Fruit fly (Drosophila melanogaster) whole organism, embryonic: ENCODE data around the gene trr.
A peak's percentile ranks its signal among the peaks of the same experiment; 100 is the strongest.

ENCODE experiments used
- Bgb ChIP-seq: fragments of 200-800 bp; sonication (Bioruptor generic); IDR thresholded peaks from 2 replicates; pipeline ENCODE4 v1.3.6; 2022; ENCODE audit warnings: missing biosample characterization, missing genetic modification characterization; ENCODE audit not compliant: partially characterized antibody
- C15 ChIP-seq: fragments of 200-800 bp; sonication (Bioruptor generic); IDR thresholded peaks from 3 replicates; pipeline ENCODE4 v1.3.6; 2022; ENCODE audit warnings: missing biosample characterization, missing genetic modification characterization
- CG11093 ChIP-seq: fragments of 200-800 bp; sonication (Bioruptor generic); IDR thresholded peaks from 3 replicates; pipeline ENCODE4 v1.3.6; 2022; ENCODE audit warnings: missing biosample characterization, missing genetic modification characterization
- CG12155 ChIP-seq: fragments of 200-800 bp; sonication (Bioruptor generic); optimal IDR thresholded peaks from 3 replicates; lab custom pipeline; 2016; ENCODE audit warnings: missing biosample characterization, missing genetic modification characterization
- CG1233 ChIP-seq: fragments of 200-800 bp; sonication (Bioruptor generic); optimal IDR thresholded peaks from 4 replicates; lab custom pipeline; 2018; ENCODE audit warnings: missing biosample characterization, mild to moderate bottlenecking, missing genetic modification characterization
- CG14710 ChIP-seq: fragments of 200-800 bp; sonication (Bioruptor generic); optimal IDR thresholded peaks from 3 replicates; lab custom pipeline; 2019; ENCODE audit warnings: missing biosample characterization, mild to moderate bottlenecking, missing genetic modification characterization, moderate library complexity
- CG1529 ChIP-seq: fragments of 200-800 bp; sonication (Bioruptor generic); optimal IDR thresholded peaks from 3 replicates; lab custom pipeline; 2018; ENCODE audit warnings: missing biosample characterization, missing genetic modification characterization
- CG1647 ChIP-seq: fragments of 200-800 bp; sonication (Bioruptor generic); optimal IDR thresholded peaks from 3 replicates; lab custom pipeline; 2016; ENCODE audit warnings: missing biosample characterization, missing genetic modification characterization
- CG2116 ChIP-seq: fragments of 200-800 bp; sonication (Bioruptor generic); optimal IDR thresholded peaks from 3 replicates; lab custom pipeline; 2018; ENCODE audit warnings: missing biosample characterization, mild to moderate bottlenecking, missing genetic modification characterization
- CG2678 ChIP-seq: fragments of 200-800 bp; sonication (Bioruptor generic); optimal IDR thresholded peaks from 3 replicates; lab custom pipeline; 2019; ENCODE audit warnings: missing biosample characterization, mild to moderate bottlenecking, missing genetic modification characterization, moderate library complexity
- CG3281 ChIP-seq: fragments of 200-800 bp; sonication (Bioruptor generic); optimal IDR thresholded peaks from 3 replicates; lab custom pipeline; 2017; ENCODE audit warnings: missing biosample characterization, mild to moderate bottlenecking, missing genetic modification characterization
- CG34224 ChIP-seq: fragments of 200-800 bp; sonication (Bioruptor generic); IDR thresholded peaks from 3 replicates; pipeline ENCODE4 v1.3.6; 2022; ENCODE audit warnings: missing biosample characterization, missing genetic modification characterization; ENCODE audit not compliant: partially characterized antibody
- CG3838 ChIP-seq: fragments of 200-800 bp; sonication (Bioruptor generic); optimal IDR thresholded peaks from 3 replicates; lab custom pipeline; 2016; ENCODE audit warnings: missing biosample characterization, missing genetic modification characterization
- CG6254 ChIP-seq: fragments of 200-800 bp; sonication (Bioruptor generic); optimal IDR thresholded peaks from 3 replicates; lab custom pipeline; 2017; ENCODE audit warnings: mild to moderate bottlenecking, missing biosample characterization, missing genetic modification reagents, missing genetic modification characterization
- CG8281 ChIP-seq: fragments of 200-800 bp; sonication (Bioruptor generic); optimal IDR thresholded peaks from 2 replicates; lab custom pipeline; 2018; ENCODE audit warnings: missing biosample characterization, mild to moderate bottlenecking, missing genetic modification characterization, moderate library complexity
- CG8944 ChIP-seq: fragments of 200-800 bp; sonication (Bioruptor generic); optimal IDR thresholded peaks from 3 replicates; lab custom pipeline; 2016; ENCODE audit warnings: missing biosample characterization, missing genetic modification characterization
- CG9609 ChIP-seq: fragments of 200-800 bp; sonication (Bioruptor generic); optimal IDR thresholded peaks from 3 replicates; lab custom pipeline; 2016; ENCODE audit warnings: missing biosample characterization, missing genetic modification characterization
- CG9817 ChIP-seq: fragments of 200-800 bp; sonication (Bioruptor generic); optimal IDR thresholded peaks from 2 replicates; lab custom pipeline; 2018; ENCODE audit warnings: missing biosample characterization, mild to moderate bottlenecking, missing genetic modification characterization, moderate library complexity
- Dll ChIP-seq: fragments of 200-800 bp; sonication (Bioruptor generic); IDR thresholded peaks from 4 replicates; pipeline ENCODE4 v1.3.6; 2022; ENCODE audit warnings: missing biosample characterization, missing genetic modification characterization; ENCODE audit not compliant: partially characterized antibody
- Doc2 ChIP-seq: fragments of 200-800 bp; sonication (Bioruptor generic); IDR thresholded peaks from 2 replicates; pipeline ENCODE4 v1.3.6; 2022; ENCODE audit warnings: missing biosample characterization, missing genetic modification characterization
- GATAe ChIP-seq: fragments of 200-800 bp; sonication (Bioruptor generic); conservative IDR thresholded peaks from 2 replicates; pipeline ENCODE4 v1.3.6; 2022; ENCODE audit warnings: missing biosample characterization, missing genetic modification characterization
- Hand ChIP-seq: fragments of 200-800 bp; sonication (Bioruptor generic); optimal IDR thresholded peaks from 2 replicates; lab custom pipeline; 2017; ENCODE audit warnings: mild to moderate bottlenecking, missing biosample characterization, missing genetic modification reagents, missing genetic modification characterization
- Med ChIP-seq: fragments of 200-800 bp; sonication (Bioruptor generic); peaks from one replicate; lab custom pipeline; 2016; ENCODE audit warnings: missing biosample characterization, missing genetic modification characterization, mild to moderate bottlenecking, inconsistent platforms, moderate library complexity
- NFAT ChIP-seq: fragments of 200-800 bp; sonication (Bioruptor generic); IDR thresholded peaks from 2 replicates; pipeline ENCODE4 v1.3.6; 2022; ENCODE audit warnings: missing biosample characterization, missing genetic modification characterization
- Oli ChIP-seq: fragments of 200-800 bp; sonication (Bioruptor generic); optimal IDR thresholded peaks from 2 replicates; lab custom pipeline; 2018; ENCODE audit warnings: missing biosample characterization, mild to moderate bottlenecking, missing genetic modification characterization, moderate library complexity
- Opbp ChIP-seq: fragments of 200-800 bp; sonication (Bioruptor generic); IDR thresholded peaks from 3 replicates; pipeline ENCODE4 v1.3.6; 2022; ENCODE audit warnings: missing biosample characterization, missing genetic modification characterization; ENCODE audit not compliant: partially characterized antibody
- Sox100B ChIP-seq: fragments of 200-800 bp; sonication (Bioruptor generic); optimal IDR thresholded peaks from 3 replicates; lab custom pipeline; 2018; ENCODE audit warnings: missing biosample characterization, mild to moderate bottlenecking, missing genetic modification characterization
- bab2 ChIP-seq: fragments of 200-800 bp; sonication (Bioruptor generic); optimal IDR thresholded peaks from 2 replicates; lab custom pipeline; 2016; ENCODE audit warnings: missing biosample characterization, missing genetic modification characterization
- cad ChIP-seq: fragments of >200 bp; optimal IDR thresholded peaks from 2 replicates; lab custom pipeline; 2017; ENCODE audit warnings: missing biosample characterization, missing genetic modification characterization
- cg ChIP-seq: fragments of 200-800 bp; sonication (Bioruptor generic); optimal IDR thresholded peaks from 3 replicates; lab custom pipeline; 2019; ENCODE audit warnings: missing biosample characterization, mild to moderate bottlenecking, missing genetic modification characterization, moderate library complexity
- corto ChIP-seq: fragments of 200-800 bp; sonication (Bioruptor generic); optimal IDR thresholded peaks from 2 replicates; lab custom pipeline; 2016; ENCODE audit warnings: missing biosample characterization, mild to moderate bottlenecking, missing genetic modification characterization, moderate library complexity
- dati ChIP-seq: fragments of 200-800 bp; sonication (Bioruptor generic); IDR thresholded peaks from 2 replicates; pipeline ENCODE4 v1.3.6; 2022; ENCODE audit warnings: missing biosample characterization, missing genetic modification characterization
- dm ChIP-seq: fragments of 200-800 bp; sonication (Bioruptor generic); optimal IDR thresholded peaks from 3 replicates; lab custom pipeline; 2016; ENCODE audit warnings: missing biosample characterization, missing genetic modification characterization
- dysf ChIP-seq: fragments of 200-800 bp; sonication (Bioruptor generic); IDR thresholded peaks from 3 replicates; pipeline ENCODE4 v1.3.6; 2022; ENCODE audit warnings: missing biosample characterization, missing genetic modification characterization
- emc ChIP-seq: fragments of 200-800 bp; sonication (Bioruptor generic); optimal IDR thresholded peaks from 2 replicates; lab custom pipeline; 2016; ENCODE audit warnings: missing biosample characterization, missing genetic modification characterization
- eyg ChIP-seq: fragments of 200-800 bp; sonication (Bioruptor generic); optimal IDR thresholded peaks from 3 replicates; lab custom pipeline; 2016; ENCODE audit warnings: missing biosample characterization, missing genetic modification characterization
- fd64A ChIP-seq: fragments of 200-800 bp; sonication (Bioruptor generic); optimal IDR thresholded peaks from 3 replicates; lab custom pipeline; 2018; ENCODE audit warnings: missing biosample characterization, mild to moderate bottlenecking, missing genetic modification characterization
- fu2 ChIP-seq: fragments of 200-800 bp; sonication (Bioruptor generic); optimal IDR thresholded peaks from 2 replicates; lab custom pipeline; 2016; ENCODE audit warnings: missing biosample characterization, missing genetic modification characterization
- h ChIP-seq: fragments of >200 bp; optimal IDR thresholded peaks from 2 replicates; lab custom pipeline; 2017
- knrl ChIP-seq: fragments of 200-800 bp; sonication (Bioruptor generic); IDR thresholded peaks from 3 replicates; pipeline ENCODE4 v1.3.6; 2022; ENCODE audit warnings: missing biosample characterization, missing genetic modification characterization; ENCODE audit not compliant: partially characterized antibody
- lbe ChIP-seq: fragments of 200-800 bp; sonication (Bioruptor generic); optimal IDR thresholded peaks from 2 replicates; lab custom pipeline; 2016; ENCODE audit warnings: missing biosample characterization, mild to moderate bottlenecking, missing genetic modification characterization
- mld ChIP-seq: fragments of 200-800 bp; sonication (Bioruptor generic); IDR thresholded peaks from 3 replicates; pipeline ENCODE4 v1.3.6; 2022; ENCODE audit warnings: missing biosample characterization, missing genetic modification characterization; ENCODE audit not compliant: partially characterized antibody
- pfk ChIP-seq: fragments of 200-800 bp; sonication (Bioruptor generic); optimal IDR thresholded peaks from 2 replicates; lab custom pipeline; 2018; ENCODE audit warnings: missing biosample characterization, mild to moderate bottlenecking, missing genetic modification characterization, moderate library complexity
- phol ChIP-seq: fragments of 200-800 bp; sonication (Bioruptor generic); optimal IDR thresholded peaks from 3 replicates; lab custom pipeline; 2018; ENCODE audit warnings: missing biosample characterization, mild to moderate bottlenecking, missing genetic modification characterization, moderate library complexity
- pzg ChIP-seq: fragments of 200-800 bp; sonication (Bioruptor generic); optimal IDR thresholded peaks from 3 replicates; lab custom pipeline; 2018; ENCODE audit warnings: missing biosample characterization, mild to moderate bottlenecking, missing genetic modification characterization, moderate library complexity
- run ChIP-seq: fragments of 200-800 bp; sonication (Bioruptor generic); optimal IDR thresholded peaks from 3 replicates; lab custom pipeline; 2018; ENCODE audit warnings: missing biosample characterization, mild to moderate bottlenecking, missing genetic modification characterization
- salm ChIP-seq: fragments of 200-800 bp; sonication (Bioruptor generic); optimal IDR thresholded peaks from 2 replicates; lab custom pipeline; 2018; ENCODE audit warnings: missing biosample characterization, mild to moderate bottlenecking, missing genetic modification characterization
- seq ChIP-seq: fragments of 200-800 bp; sonication (Bioruptor generic); IDR thresholded peaks from 2 replicates; pipeline ENCODE4 v1.3.6; 2022; ENCODE audit warnings: missing biosample characterization, missing genetic modification characterization
- so ChIP-seq: fragments of 200-800 bp; sonication (Bioruptor generic); IDR thresholded peaks from 3 replicates; pipeline ENCODE4 v1.3.6; 2022; ENCODE audit warnings: missing biosample characterization, missing genetic modification characterization
- sob ChIP-seq: fragments of 200-800 bp; sonication (Bioruptor generic); IDR thresholded peaks from 2 replicates; pipeline ENCODE4 v1.3.6; 2022; ENCODE audit warnings: missing biosample characterization, missing genetic modification characterization
- yki ChIP-seq: fragments of >200 bp; optimal IDR thresholded peaks from 3 replicates; lab custom pipeline; 2018

trr gene

DNA sequence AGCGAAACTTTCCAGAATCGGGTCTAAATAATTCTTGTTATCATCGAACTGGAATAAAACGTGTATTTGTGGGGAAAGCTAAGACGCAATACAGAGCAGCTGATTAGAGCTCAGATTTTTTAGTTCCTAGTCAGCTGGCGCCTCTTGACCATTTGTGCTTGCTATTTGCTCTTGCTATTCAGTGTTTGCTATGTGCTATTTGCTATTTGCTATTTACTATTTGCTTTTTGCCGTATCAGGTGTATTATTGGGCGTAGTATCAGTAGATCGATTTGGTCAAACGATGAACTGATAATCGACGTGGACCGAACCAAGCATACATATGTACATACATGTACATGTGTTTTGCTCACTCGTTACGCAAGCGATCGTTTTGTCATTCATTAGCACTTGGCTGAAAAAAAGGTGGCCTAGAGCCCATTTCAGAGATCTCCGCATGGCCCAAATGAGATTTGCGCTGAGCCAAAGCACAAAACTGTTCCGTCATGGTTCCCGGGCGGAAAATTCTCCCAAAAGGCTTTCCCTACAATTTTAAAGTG is 44.3 kb downstream of the trr start (continued):
- TF ChIP-seq cg (GFP tag; lab: Kevin White, UChicago), result no peak
- TF ChIP-seq CG9609, result peak; percentile 35
- TF ChIP-seq CG12155, result no peak
- TF ChIP-seq Hand (GFP tag; lab: Kevin White, UChicago), result no peak
- no peak for TF ChIP-seq salm (tag; lab: Kevin White, UChicago)
- no peak for TF ChIP-seq phol
- no peak for TF ChIP-seq cad
- 0 out of 3 replicates have a peak, but pooled peaks have one; percentile 43 for TF ChIP-seq so
- peak; percentile 68 for TF ChIP-seq eyg (GFP tag; lab: Kevin White, UChicago)
- no peak for TF ChIP-seq GATAe (GFP tag; lab: Robert Waterston, UW)
- peak; percentile 93 for TF ChIP-seq Med (GFP tag; lab: Kevin White, UChicago)
- no peak for TF ChIP-seq emc (GFP tag; lab: Kevin White, UChicago)
- no peak for TF ChIP-seq CG1647 (GFP tag; lab: Kevin White, UChicago)
- 0 out of 2 replicates have a peak, but pooled peaks have one; percentile 54 for TF ChIP-seq NFAT
- peak; percentile 37 for TF ChIP-seq CG1233 (GFP tag; lab: Kevin White, UChicago)
- no peak for TF ChIP-seq Sox100B (GFP tag; lab: Kevin White, UChicago)
- TF ChIP-seq fd64A (GFP tag; lab: Kevin White, UChicago), result no peak
- no peak for TF ChIP-seq C15 (GFP tag; lab: Robert Waterston, UW)
- TF ChIP-seq Oli (tag; lab: Kevin White, UChicago), result no peak
- TF ChIP-seq lbe (GFP tag; lab: Kevin White, UChicago), result no peak
- no peak for TF ChIP-seq dati (GFP tag; lab: Robert Waterston, UW)
- TF ChIP-seq dm (GFP tag; lab: Kevin White, UChicago), result peak; percentile 4
- no peak for TF ChIP-seq CG9817 (tag; lab: Kevin White, UChicago)
- peak; percentile 55 for TF ChIP-seq CG3281 (GFP tag; lab: Kevin White, UChicago)
- TF ChIP-seq CG14710 (tag; lab: Kevin White, UChicago), result no peak
- TF ChIP-seq Dll (GFP tag; lab: Robert Waterston, UW), result no peak
- no peak for TF ChIP-seq yki (lab: Kevin White, UChicago)
- TF ChIP-seq dysf (GFP tag; lab: Robert Waterston, UW), result peak; percentile 41; the same call in 1 of the 3 replicates
- peak; percentile 82 for TF ChIP-seq seq
- TF ChIP-seq CG11093 (GFP tag; lab: Robert Waterston, UW), result no peak
- TF ChIP-seq CG2678, result peak; percentile 68
- no peak for TF ChIP-seq knrl (GFP tag; lab: Robert Waterston, UW)
- no peak for TF ChIP-seq run (tag; lab: Kevin White, UChicago)
- no peak for TF ChIP-seq mld (GFP tag; lab: Robert Waterston, UW)
- peak; percentile 7 for TF ChIP-seq CG3838
- no peak for TF ChIP-seq Bgb
- peak; percentile 18 for TF ChIP-seq pfk (GFP tag; lab: Kevin White, UChicago)
- TF ChIP-seq CG2116 (GFP tag; lab: Kevin White, UChicago), result peak; percentile 17
- peak; percentile 46; the same call in 1 of the 2 replicates for TF ChIP-seq sob
- no peak for TF ChIP-seq Opbp
- peak; percentile 23 for TF ChIP-seq fu2 (GFP tag; lab: Kevin White, UChicago)
- TF ChIP-seq CG34224 (GFP tag; lab: Robert Waterston, UW), result no peak
- no peak for TF ChIP-seq CG6254 (GFP tag; lab: Kevin White, UChicago)
- TF ChIP-seq h (lab: Kevin White, UChicago), result no peak
- TF ChIP-seq CG1529 (GFP tag; lab: Kevin White, UChicago), result no peak
- TF ChIP-seq corto (GFP tag; lab: Kevin White, UChicago), result no peak
- no peak for TF ChIP-seq Doc2 (GFP tag; lab: Robert Waterston, UW)
- TF ChIP-seq CG8944 (GFP tag; lab: Kevin White, UChicago), result peak; percentile 40
- no peak for TF ChIP-seq pzg
- TF ChIP-seq bab2 (GFP tag; lab: Kevin White, UChicago), result peak; percentile 84
- no peak for TF ChIP-seq CG8281 (tag; lab: Kevin White, UChicago)
